Worm (Caenorhabditis elegans) whole organism, young adult: Measurements from ENCODE around the gene ptr-25.
A peak's percentile ranks its signal among the peaks of the same experiment; 100 is the strongest.
"Not testable (repeated sequence)": the region's sequence is repeated elsewhere in the genome, so short reads cannot be mapped to it uniquely, and the experiment has no call there.

ENCODE experiments used
- B0336.3 ChIP-seq: fragments of 200-800 bp; sonication (Bioruptor generic); IDR thresholded peaks from 2 replicates; pipeline ENCODE4 v1.3.6; 2022; ENCODE audit warnings: missing genetic modification characterization, missing compliant biosample characterization
- D2030.7 ChIP-seq: fragments of 200-800 bp; sonication (Bioruptor generic); IDR thresholded peaks from 2 replicates; pipeline ENCODE4 v1.3.6; 2022; ENCODE audit warnings: missing genetic modification reagents, missing genetic modification characterization, missing compliant biosample characterization
- F33H1.4 ChIP-seq: fragments of 200-800 bp; sonication (Bioruptor generic); IDR thresholded peaks from 2 replicates; pipeline ENCODE4 v1.3.6; 2022; ENCODE audit warnings: missing genetic modification reagents, missing genetic modification characterization, missing compliant biosample characterization
- F37B4.10 ChIP-seq: fragments of 200-800 bp; sonication (Bioruptor generic); IDR thresholded peaks from 2 replicates; pipeline ENCODE4 v1.3.6; 2022; ENCODE audit warnings: missing genetic modification characterization, missing compliant biosample characterization
- F49E8.2 ChIP-seq: sonication (generic microtip); optimal IDR thresholded peaks from 3 replicates; lab custom pipeline; 2017; ENCODE audit warnings: missing genetic modification characterization, mild to moderate bottlenecking, missing compliant biosample characterization, antibody characterized with exemption, moderate library complexity; ENCODE audit not compliant: insufficient read depth
- Y79H2A.3 ChIP-seq: fragments of 200-800 bp; sonication (Bioruptor generic); conservative IDR thresholded peaks from 2 replicates; pipeline ENCODE4 v1.3.6; 2022; ENCODE audit warnings: missing genetic modification reagents, missing genetic modification characterization, missing compliant biosample characterization
- ZK185.1 ChIP-seq: sonication (generic microtip); optimal IDR thresholded peaks from 2 replicates; lab custom pipeline; 2016; ENCODE audit warnings: mild to moderate bottlenecking, missing genetic modification characterization, missing compliant biosample characterization; ENCODE audit not compliant: poor library complexity, severe bottlenecking
- aptf-2 ChIP-seq: fragments of 200-800 bp; sonication (Bioruptor generic); conservative IDR thresholded peaks from 2 replicates; pipeline ENCODE4 v1.3.6; 2022; ENCODE audit warnings: missing genetic modification reagents, missing genetic modification characterization, missing compliant biosample characterization
- cebp-1 ChIP-seq, 2 experiments: fragments of 200-800 bp in 1 of 2; sonication (Bioruptor generic) in 1 of 2; sonication (generic microtip) in 1 of 2; IDR thresholded peaks in 1 of 2; optimal IDR thresholded peaks in 1 of 2; 2 replicates each; pipeline versions ENCODE4 v1.3.6 to Lab custom; 2017 to 2022; ENCODE audit warnings: missing compliant biosample characterization in 2 of 2, missing genetic modification characterization in 2 of 2, mild to moderate bottlenecking in 1 of 2, missing genetic modification reagents in 1 of 2, moderate library complexity in 1 of 2
- cebp-2 ChIP-seq: fragments of 200-800 bp; sonication (Bioruptor generic); IDR thresholded peaks from 2 replicates; pipeline ENCODE4 v1.3.6; 2022; ENCODE audit warnings: missing genetic modification characterization, missing compliant biosample characterization
- ceh-100 ChIP-seq: fragments of 200-800 bp; sonication (Bioruptor generic); IDR thresholded peaks from 2 replicates; pipeline ENCODE4 v1.3.6; 2022; ENCODE audit warnings: missing genetic modification reagents, missing genetic modification characterization, missing compliant biosample characterization
- ceh-40 ChIP-seq: fragments of 200-800 bp; sonication (Bioruptor generic); IDR thresholded peaks from 2 replicates; pipeline ENCODE4 v1.3.6; 2022; ENCODE audit warnings: missing genetic modification characterization, missing compliant biosample characterization
- ceh-58 ChIP-seq: fragments of 200-800 bp; sonication (Bioruptor generic); IDR thresholded peaks from 2 replicates; pipeline ENCODE4 v1.3.6; 2022; ENCODE audit warnings: missing genetic modification characterization, missing compliant biosample characterization
- dpl-1 ChIP-seq: fragments of 150-350 bp; optimal IDR thresholded peaks from 2 replicates; lab custom pipeline; 2014; ENCODE audit warnings: missing biosample characterization, missing genetic modification reagents, missing genetic modification characterization
- efl-1 ChIP-seq: fragments of 150-350 bp; optimal IDR thresholded peaks from 2 replicates; lab custom pipeline; 2014; ENCODE audit warnings: missing biosample characterization, missing genetic modification reagents, missing genetic modification characterization
- egrh-3 ChIP-seq: fragments of 200-800 bp; sonication (Bioruptor generic); IDR thresholded peaks from 2 replicates; pipeline ENCODE4 v1.3.6; 2022; ENCODE audit warnings: missing genetic modification reagents, missing genetic modification characterization, missing compliant biosample characterization
- ets-4 ChIP-seq: fragments of 200-800 bp; sonication (Bioruptor generic); optimal IDR thresholded peaks from 2 replicates; lab custom pipeline; 2018; ENCODE audit warnings: mild to moderate bottlenecking, missing genetic modification characterization, missing compliant biosample characterization
- fkh-3 ChIP-seq: sonication (generic microtip); optimal IDR thresholded peaks from 2 replicates; lab custom pipeline; 2016; ENCODE audit warnings: mild to moderate bottlenecking, missing genetic modification characterization, missing compliant biosample characterization
- hmg-1.2 ChIP-seq: fragments of 200-800 bp; sonication (Bioruptor generic); IDR thresholded peaks from 2 replicates; pipeline ENCODE4 v1.3.6; 2022; ENCODE audit warnings: missing genetic modification reagents, missing genetic modification characterization, missing compliant biosample characterization
- hsf-1 ChIP-seq: fragments of 200-800 bp; sonication (Bioruptor generic); IDR thresholded peaks from 2 replicates; pipeline ENCODE4 v1.3.6; 2022; ENCODE audit warnings: missing genetic modification reagents, missing genetic modification characterization, missing compliant biosample characterization
- lin-35 ChIP-seq, 3 experiments: fragments of 150-350 bp in 2 of 3; sonication (generic microtip) in 1 of 3; optimal IDR thresholded peaks; 2 replicates each; lab custom pipeline; 2014 to 2018; ENCODE audit warnings: missing biosample characterization in 3 of 3, missing genetic modification characterization in 3 of 3, missing genetic modification reagents in 3 of 3
- lin-40 ChIP-seq: sonication (generic microtip); optimal IDR thresholded peaks from 2 replicates; lab custom pipeline; 2016; ENCODE audit warnings: missing genetic modification characterization, mild to moderate bottlenecking, missing compliant biosample characterization, missing genotype, missing genetic modification reagents
- lin-54 ChIP-seq: fragments of 200-800 bp; sonication (Bioruptor generic); optimal IDR thresholded peaks from 2 replicates; lab custom pipeline; 2018; ENCODE audit warnings: mild to moderate bottlenecking, missing genetic modification characterization, missing compliant biosample characterization
- lsl-1 ChIP-seq: fragments of 200-800 bp; sonication (Bioruptor generic); optimal IDR thresholded peaks from 2 replicates; lab custom pipeline; 2018; ENCODE audit warnings: mild to moderate bottlenecking, missing genetic modification characterization, moderate library complexity, missing compliant biosample characterization
- madf-10 ChIP-seq: sonication (generic microtip); optimal IDR thresholded peaks from 2 replicates; lab custom pipeline; 2016; ENCODE audit warnings: mild to moderate bottlenecking, missing genetic modification characterization, missing compliant biosample characterization
- madf-6 ChIP-seq: fragments of 200-800 bp; sonication (Bioruptor generic); IDR thresholded peaks from 2 replicates; pipeline ENCODE4 v1.3.6; 2022; ENCODE audit warnings: missing genetic modification reagents, missing genetic modification characterization, missing compliant biosample characterization
- nhr-179 ChIP-seq: sonication (generic microtip); optimal IDR thresholded peaks from 2 replicates; lab custom pipeline; 2016; ENCODE audit warnings: mild to moderate bottlenecking, missing genetic modification characterization, missing compliant biosample characterization
- nhr-80 ChIP-seq: sonication (generic microtip); optimal IDR thresholded peaks from 2 replicates; lab custom pipeline; 2016; ENCODE audit warnings: missing genetic modification characterization, missing compliant biosample characterization
- pha-4 ChIP-seq: fragments of 150-350 bp; sonication (generic microtip); optimal IDR thresholded peaks from 2 replicates; lab custom pipeline; 2014; ENCODE audit warnings: missing biosample characterization, missing genetic modification reagents, missing genetic modification characterization
- rec-8 ChIP-seq, 2 experiments: sonication (generic microtip); optimal IDR thresholded peaks; 2 replicates each; lab custom pipeline; 2016; ENCODE audit warnings: mild to moderate bottlenecking in 2 of 2, missing genetic modification characterization in 2 of 2, missing genetic modification reagents in 2 of 2, missing genotype in 2 of 2, missing biosample characterization in 1 of 2, missing compliant biosample characterization in 1 of 2, moderate library complexity in 1 of 2
- snpc-1.3 ChIP-seq: sonication (generic microtip); optimal IDR thresholded peaks from 2 replicates; lab custom pipeline; 2017; ENCODE audit warnings: missing genetic modification characterization, mild to moderate bottlenecking, missing compliant biosample characterization, antibody characterized with exemption, moderate library complexity, missing genotype, missing genetic modification reagents; ENCODE audit not compliant: insufficient read depth
- snpc-4 ChIP-seq, 5 experiments: fragments of 150-350 bp in 1 of 5; sonication (generic microtip) in 4 of 5; optimal IDR thresholded peaks; 2 replicates each; lab custom pipeline; 2014 to 2018; ENCODE audit warnings: missing genetic modification characterization in 5 of 5, missing biosample characterization in 3 of 5, antibody characterized with exemption in 2 of 5, mild to moderate bottlenecking in 2 of 5, missing compliant biosample characterization in 2 of 5, missing genotype in 2 of 5, moderate library complexity in 2 of 5, missing genetic modification reagents in 1 of 5
- somi-1 ChIP-seq: fragments of 200-800 bp; sonication (Bioruptor generic); optimal IDR thresholded peaks from 2 replicates; lab custom pipeline; 2018; ENCODE audit warnings: mild to moderate bottlenecking, missing genetic modification characterization, missing compliant biosample characterization
- tbp1 ChIP-seq: fragments of 200-800 bp; sonication (Bioruptor generic); optimal IDR thresholded peaks from 2 replicates; lab custom pipeline; 2018; ENCODE audit warnings: mild to moderate bottlenecking, missing genetic modification characterization, missing compliant biosample characterization
- xnd-1 ChIP-seq: sonication (generic microtip); optimal IDR thresholded peaks from 2 replicates; lab custom pipeline; 2016; ENCODE audit warnings: missing genotype, missing genetic modification reagents, missing genetic modification characterization, missing compliant biosample characterization
- ztf-6 ChIP-seq: fragments of 200-800 bp; sonication (Bioruptor generic); IDR thresholded peaks from 2 replicates; pipeline ENCODE4 v1.3.6; 2022; ENCODE audit warnings: missing genetic modification reagents, missing genetic modification characterization, missing compliant biosample characterization

ptr-25 gene

ce11 chrIII:10488052-10488451, at the start of gene ptr-25:
TSS of gene ptr-25 (plus strand) at chrIII:10488124.
- TF ChIP-seq lsl-1 (GFP tag; lab: Kevin White, UChicago) = no peak
- TF ChIP-seq somi-1 (GFP tag; lab: Kevin White, UChicago) = no peak
- no peak for TF ChIP-seq hsf-1 (GFP tag; lab: Robert Waterston, UW)
- TF ChIP-seq F37B4.10 (GFP tag; lab: Robert Waterston, UW) = no peak

- not testable (repeated sequence) for TF ChIP-seq nhr-179 (tag; lab: Kevin White, UChicago); ceh-40 (GFP tag; lab: Robert Waterston, UW); hmg-1.2 (GFP tag; lab: Robert Waterston, UW)
Observed at ce11 chrIII:10438780-10439179, 49.1 kb upstream of the ptr-25 start, which contains the start of gene H04D03.6. TSS of gene H04D03.6 (minus strand) at chrIII:10438880.

DNA sequence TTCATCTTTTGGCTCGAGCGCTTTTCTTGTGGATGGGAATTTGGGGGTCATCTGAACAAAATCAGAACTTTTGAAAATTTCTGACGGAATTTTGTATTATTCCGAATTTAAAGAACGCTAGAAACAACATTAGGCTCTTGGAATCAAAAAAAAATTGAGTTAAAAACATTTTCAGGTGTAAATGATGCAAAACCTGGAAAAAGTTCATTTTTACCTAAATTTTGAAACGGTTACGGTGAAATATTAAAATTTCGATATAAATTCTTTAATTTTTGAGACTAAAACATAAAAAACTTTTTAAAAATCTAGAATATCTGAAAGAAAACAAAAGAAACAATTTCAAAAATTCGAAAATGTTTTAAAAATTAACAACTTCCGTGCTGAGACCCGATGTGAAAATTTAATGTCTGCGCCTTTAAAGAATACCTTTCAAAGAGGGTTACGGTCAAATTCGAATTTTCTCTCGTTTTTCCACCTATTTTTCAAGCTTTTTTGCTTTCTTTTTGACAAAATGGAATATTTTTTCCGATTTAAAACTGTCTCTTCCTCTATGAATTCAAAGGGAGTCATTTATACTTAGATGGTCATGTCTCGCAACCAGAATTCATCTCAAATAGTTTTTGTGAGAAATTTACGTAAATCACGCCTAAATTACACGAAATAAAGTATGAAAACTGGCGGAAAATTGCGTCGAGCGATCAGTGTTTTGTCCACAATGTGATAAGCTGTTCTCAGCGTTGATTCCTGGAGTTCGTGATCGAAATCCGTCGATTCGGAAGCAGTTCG, 45.4 kb upstream of the ptr-25 start, which contains the start of the genes H04D03.2 and ecps-2:
Gene H04D03.2, minus strand, starts transcription at position 51 of the 786 bp plus-strand sequence.
Gene ecps-2, plus strand, starts transcription at position 736 of the 786 bp plus-strand sequence.
- TF ChIP-seq efl-1 (GFP tag; lab: Kevin White, UChicago) (peak; percentile 25), pha-4 (tag; lab: Kevin White, UChicago) (no peak), ets-4 (GFP tag; lab: Kevin White, UChicago) (no peak), xnd-1 (tag; lab: Kevin White, UChicago) (peak; percentile 72), F33H1.4 (GFP tag; lab: Robert Waterston, UW) (peak; percentile 82), D2030.7 (0 out of 2 replicates have a peak, but pooled peaks have one; percentile 10), ceh-40 (GFP tag; lab: Robert Waterston, UW) (no peak), ceh-58 (GFP tag; lab: Robert Waterston, UW) (no peak), lsl-1 (GFP tag; lab: Kevin White, UChicago) (peak; percentile 82), lin-54 (GFP tag; lab: Kevin White, UChicago) (peak; percentile 56), egrh-3 (GFP tag; lab: Robert Waterston, UW) (no peak), madf-6 (GFP tag; lab: Robert Waterston, UW) (peak; percentile 85), F49E8.2 (tag; lab: Kevin White, UChicago) (no peak)
- TF ChIP-seq, all 124 proteins: peak for 7

- no peak for TF ChIP-seq nhr-80 (tag; lab: Kevin White, UChicago)
- TF ChIP-seq snpc-1.3 (tag; lab: Kevin White, UChicago) = no peak
- no peak for TF ChIP-seq rec-8 (tag; optimal IDR thresholded peaks at IDR 0.05; lab: Kevin White, UChicago)
- no peak for TF ChIP-seq tbp1 (GFP tag; lab: Kevin White, UChicago)
- TF ChIP-seq Y79H2A.3 (GFP tag; lab: Robert Waterston, UW) = no peak
- TF ChIP-seq cebp-1 (GFP tag; IDR thresholded peaks at IDR 0.05; lab: Robert Waterston, UW) = no peak
- no peak for TF ChIP-seq cebp-1 (tag; optimal IDR thresholded peaks at IDR 0.05; lab: Kevin White, UChicago)
- TF ChIP-seq madf-10 (tag; lab: Kevin White, UChicago) = no peak
- no peak for TF ChIP-seq cebp-2 (GFP tag; lab: Robert Waterston, UW)
- TF ChIP-seq hsf-1 (GFP tag; lab: Robert Waterston, UW) = no peak
- no peak for TF ChIP-seq aptf-2 (GFP tag; lab: Robert Waterston, UW)
- no peak for TF ChIP-seq ZK185.1 (tag; lab: Kevin White, UChicago)
- TF ChIP-seq B0336.3 (GFP tag; lab: Robert Waterston, UW) = no peak
- no peak for TF ChIP-seq snpc-4 (GFP tag; optimal IDR thresholded peaks at IDR 0.05; lab: Kevin White, UChicago)
- no peak for TF ChIP-seq snpc-4 (tag; optimal IDR thresholded peaks at IDR 0.05; lab: Kevin White, UChicago)
- TF ChIP-seq lin-40 (tag; lab: Kevin White, UChicago) = no peak
- no peak for TF ChIP-seq ceh-100
- no peak for TF ChIP-seq ztf-6 (GFP tag; lab: Robert Waterston, UW)
- TF ChIP-seq fkh-3 (tag; lab: Kevin White, UChicago) = no peak
- no peak for TF ChIP-seq dpl-1
- TF ChIP-seq lin-35 (GFP tag; optimal IDR thresholded peaks at IDR 0.05; lab: Kevin White, UChicago) = no peak
- TF ChIP-seq, all 124 proteins: peak for 0
Observed at ce11 chrIII:10446730-10447129, 41.2 kb upstream of the ptr-25 start, which contains the start of gene H04D03.7. TSS of gene H04D03.7 (minus strand) at chrIII:10446830.
